Worm (Caenorhabditis elegans): ENCODE results near the gene M03B6.5.

Gene M03B6.5

ce11 chrX:13855928-13856327 is 12.2 kb downstream of the M03B6.5 start:
- TF ChIP-seq W03F9.2 (tag; optimal IDR thresholded peaks at IDR 0.05) = no peak
- no peak for TF ChIP-seq him-1 (tag; optimal IDR thresholded peaks at IDR 0.05)
- no peak for TF ChIP-seq dao-5 (tag; optimal IDR thresholded peaks at IDR 0.05)

- TF ChIP-seq W03F9.2 (tag; optimal IDR thresholded peaks at IDR 0.05) (no peak), him-1 (tag; optimal IDR thresholded peaks at IDR 0.05) (no peak), dao-5 (tag; optimal IDR thresholded peaks at IDR 0.05) (no peak)
These were observed 14.9 kb downstream of the M03B6.5 start, which contains the start of gene M03B6.4 for ce11 chrX:13858693-13859092. M03B6.4 (plus strand) TSS chrX:13858841.

ce11 chrX:13864191-13864590 is 20.4 kb downstream of the M03B6.5 start, which contains the start of gene M03B6.3:
M03B6.3 (minus strand) TSS chrX:13864292.
- TF ChIP-seq dao-5 (tag; optimal IDR thresholded peaks at IDR 0.05) = no peak
- no peak for TF ChIP-seq him-1 (tag; optimal IDR thresholded peaks at IDR 0.05)
- TF ChIP-seq W03F9.2 (tag; optimal IDR thresholded peaks at IDR 0.05) = no peak

- TF ChIP-seq him-1 (tag; optimal IDR thresholded peaks at IDR 0.05) (no peak), dao-5 (tag; optimal IDR thresholded peaks at IDR 0.05) (no peak), W03F9.2 (tag; optimal IDR thresholded peaks at IDR 0.05) (no peak)
These were observed 27.3 kb downstream of the M03B6.5 start for ce11 chrX:13871110-13871509.

DNA sequence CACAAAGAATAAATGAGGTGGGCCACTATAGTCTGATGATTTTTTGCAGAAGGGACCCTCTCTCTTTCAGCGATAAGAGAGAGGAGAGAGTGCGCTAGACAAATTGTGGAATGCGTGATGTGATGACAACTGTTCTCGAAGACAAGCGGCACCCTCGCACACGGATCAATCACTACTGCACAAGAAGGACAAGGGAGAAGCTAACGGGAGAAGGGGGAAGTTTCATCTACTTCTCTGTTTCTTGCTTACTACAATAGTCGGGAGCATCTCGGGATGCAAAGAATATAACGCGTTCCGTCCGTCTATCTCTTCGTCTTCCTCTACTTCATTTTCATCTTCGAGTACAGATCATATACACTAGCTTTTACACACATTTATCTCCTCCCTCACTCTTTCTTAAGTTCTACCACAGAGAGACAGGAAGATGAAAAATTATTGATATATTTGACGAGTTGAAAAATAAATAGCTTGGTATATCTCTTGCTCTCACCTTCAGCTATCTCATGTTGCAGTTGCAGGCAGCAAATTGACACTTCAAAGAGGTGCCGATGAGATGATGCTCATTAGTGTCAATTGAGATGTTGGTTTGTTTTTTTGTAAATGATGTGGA is 29.7 kb downstream of the M03B6.5 start:
- TF ChIP-seq W03F9.2 (tag; optimal IDR thresholded peaks at IDR 0.05) (no peak), dao-5 (tag; optimal IDR thresholded peaks at IDR 0.05) (no peak), him-1 (tag; optimal IDR thresholded peaks at IDR 0.05) (no peak)

- TF ChIP-seq W03F9.2 (tag; optimal IDR thresholded peaks at IDR 0.05) (no peak), dao-5 (tag; optimal IDR thresholded peaks at IDR 0.05) (no peak), him-1 (tag; optimal IDR thresholded peaks at IDR 0.05) (no peak)
These were observed 32.1 kb downstream of the M03B6.5 start for ce11 chrX:13875913-13876312.

- TF ChIP-seq him-1 (tag; optimal IDR thresholded peaks at IDR 0.05) = no peak
These were observed 33.1 kb downstream of the M03B6.5 start for ce11 chrX:13876860-13877259.

- TF ChIP-seq him-1 (tag; optimal IDR thresholded peaks at IDR 0.05) (no peak), dao-5 (tag; optimal IDR thresholded peaks at IDR 0.05) (no peak), W03F9.2 (tag; optimal IDR thresholded peaks at IDR 0.05) (no peak)
These were observed 34.3 kb downstream of the M03B6.5 start for ce11 chrX:13878082-13878481.

DNA sequence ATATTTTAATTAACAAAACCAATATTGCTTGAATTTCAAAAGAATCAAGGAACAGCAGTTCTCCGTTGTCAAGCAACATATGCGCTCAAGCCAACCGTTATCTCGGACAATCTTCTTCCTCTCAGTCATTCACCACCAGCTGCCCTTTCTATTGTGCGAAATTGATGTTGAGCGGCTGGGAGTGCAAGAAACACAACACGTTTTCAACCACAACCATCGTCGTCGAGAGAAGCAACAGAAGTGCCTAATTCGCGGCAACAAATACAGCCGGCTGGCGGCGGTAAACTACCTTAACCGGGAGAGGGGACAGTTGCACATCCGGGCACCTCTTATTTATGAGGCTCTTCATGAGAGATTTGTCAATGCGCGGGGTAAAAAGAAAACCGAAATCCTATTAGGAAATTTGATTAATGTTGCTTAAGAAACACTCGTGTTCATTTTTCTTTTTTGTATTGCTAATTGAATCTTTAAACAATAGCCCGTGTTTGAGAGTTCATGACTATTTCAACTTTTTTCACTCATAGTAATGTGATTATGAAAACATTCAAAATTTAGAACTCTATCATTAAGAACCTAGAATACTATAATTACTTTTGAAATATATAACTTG is 38.1 kb downstream of the M03B6.5 start:
- TF ChIP-seq W03F9.2 (tag; optimal IDR thresholded peaks at IDR 0.05) = no peak
- TF ChIP-seq dao-5 (tag; optimal IDR thresholded peaks at IDR 0.05) = no peak
- no peak for TF ChIP-seq him-1 (tag; optimal IDR thresholded peaks at IDR 0.05)

ce11 chrX:13882639-13883038 is 38.9 kb downstream of the M03B6.5 start, which contains the start of gene hlb-1:
hlb-1 (minus strand) TSS chrX:13882739.
- TF ChIP-seq W03F9.2 (tag; optimal IDR thresholded peaks at IDR 0.05) (no peak), him-1 (tag; optimal IDR thresholded peaks at IDR 0.05) (no peak), dao-5 (tag; optimal IDR thresholded peaks at IDR 0.05) (no peak)

DNA sequence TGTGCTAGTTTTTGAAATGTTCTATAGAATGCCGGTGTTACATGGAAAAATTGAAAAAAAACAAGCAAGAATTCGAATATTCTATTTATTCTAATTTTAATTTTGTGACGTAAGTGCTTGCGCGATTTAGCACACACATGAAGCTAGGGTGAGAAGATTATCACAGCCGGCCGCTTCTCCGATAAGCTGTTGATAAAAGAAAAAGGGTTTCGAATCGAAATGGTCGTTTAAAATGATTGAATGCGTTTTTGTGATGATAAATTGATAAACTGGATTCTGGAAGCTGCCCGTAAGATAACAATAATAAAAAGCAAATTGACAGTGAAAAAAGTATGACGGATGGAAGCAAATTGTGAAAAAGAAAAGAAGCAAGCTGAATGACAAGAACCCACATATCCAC is 40.4 kb downstream of the M03B6.5 start:
- TF ChIP-seq dao-5 (tag; optimal IDR thresholded peaks at IDR 0.05) = no peak

- no peak for TF ChIP-seq W03F9.2 (tag; optimal IDR thresholded peaks at IDR 0.05)
- TF ChIP-seq him-1 (tag; optimal IDR thresholded peaks at IDR 0.05) = no peak
- TF ChIP-seq dao-5 (tag; optimal IDR thresholded peaks at IDR 0.05) = no peak
These were observed 41.4 kb downstream of the M03B6.5 start for ce11 chrX:13885131-13885530.

DNA sequence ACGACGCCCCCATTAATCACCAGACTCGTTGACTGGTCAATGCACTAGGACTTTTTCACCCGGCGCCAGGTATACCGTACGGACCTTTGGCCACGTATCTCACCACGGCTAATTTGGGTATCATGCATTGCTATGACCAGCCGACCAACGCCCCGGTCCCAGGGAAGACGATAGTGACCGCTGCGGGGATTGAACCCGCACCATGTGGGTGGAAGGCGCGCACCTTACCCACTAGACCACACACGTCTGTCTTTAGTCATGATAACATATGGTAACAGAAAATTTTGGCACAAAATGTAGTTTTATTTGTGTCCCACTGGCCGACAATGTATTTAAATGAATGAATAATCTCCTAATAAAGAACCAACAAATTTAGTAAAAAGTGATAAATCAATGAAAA is 42.4 kb downstream of the M03B6.5 start:
- no peak for TF ChIP-seq W03F9.2 (tag; optimal IDR thresholded peaks at IDR 0.05)
- TF ChIP-seq him-1 (tag; optimal IDR thresholded peaks at IDR 0.05) = no peak
- TF ChIP-seq dao-5 (tag; optimal IDR thresholded peaks at IDR 0.05) = no peak

- TF ChIP-seq dao-5 (tag; optimal IDR thresholded peaks at IDR 0.05) = no peak
- TF ChIP-seq him-1 (tag; optimal IDR thresholded peaks at IDR 0.05) = no peak
- no peak for TF ChIP-seq W03F9.2 (tag; optimal IDR thresholded peaks at IDR 0.05)
These were observed 49.5 kb downstream of the M03B6.5 start, which contains the start of gene sra-37 for ce11 chrX:13893256-13893655. sra-37 (minus strand) TSS chrX:13893356.
